Fruit fly (Drosophila melanogaster) whole organism, embryonic: Measurements from ENCODE around the gene org-1.

ENCODE experiments used
- B-H2 ChIP-seq: fragments of 200-800 bp; sonication (Bioruptor generic); optimal IDR thresholded peaks from 2 replicates; lab custom pipeline; 2018; ENCODE audit warnings: missing biosample characterization, mild to moderate bottlenecking, missing genetic modification characterization
- BEAF-32 ChIP-seq: fragments of 200-800 bp; sonication (Bioruptor generic); optimal IDR thresholded peaks from 3 replicates; lab custom pipeline; 2017; ENCODE audit warnings: missing biosample characterization, missing genetic modification characterization, mild to moderate bottlenecking, moderate library complexity, missing genetic modification reagents
- CG13123 ChIP-seq: fragments of 200-800 bp; sonication (Bioruptor generic); optimal IDR thresholded peaks from 2 replicates; lab custom pipeline; 2016; ENCODE audit warnings: missing biosample characterization, missing genetic modification characterization
- CG13287 ChIP-seq: fragments of 200-800 bp; sonication (Bioruptor generic); IDR thresholded peaks from 2 replicates; pipeline ENCODE4 v1.3.6; 2022; ENCODE audit warnings: missing biosample characterization, missing genetic modification characterization; ENCODE audit not compliant: partially characterized antibody
- CG15514 ChIP-seq: fragments of 200-800 bp; sonication (Bioruptor generic); optimal IDR thresholded peaks from 3 replicates; lab custom pipeline; 2017; ENCODE audit warnings: missing biosample characterization, missing genetic modification characterization, mild to moderate bottlenecking, moderate library complexity, missing genetic modification reagents
- CG1603 ChIP-seq: fragments of 200-800 bp; sonication (Bioruptor generic); optimal IDR thresholded peaks from 2 replicates; lab custom pipeline; 2019; ENCODE audit warnings: missing biosample characterization, mild to moderate bottlenecking, missing genetic modification characterization, moderate library complexity
- CG17361 ChIP-seq: fragments of 200-800 bp; sonication (Bioruptor generic); IDR thresholded peaks from 3 replicates; pipeline ENCODE4 v1.3.6; 2022; ENCODE audit warnings: missing biosample characterization, missing genetic modification characterization
- CG2712 ChIP-seq: fragments of 200-800 bp; optimal IDR thresholded peaks from 3 replicates; lab custom pipeline; 2019; ENCODE audit warnings: missing biosample characterization, mild to moderate bottlenecking, missing genetic modification characterization, moderate library complexity
- CG32532 ChIP-seq: fragments of 200-800 bp; sonication (Bioruptor generic); IDR thresholded peaks from 2 replicates; pipeline ENCODE4 v1.3.6; 2022; ENCODE audit warnings: missing biosample characterization, missing genetic modification characterization
- CG33213 ChIP-seq: fragments of 200-800 bp; sonication (Bioruptor generic); optimal IDR thresholded peaks from 3 replicates; lab custom pipeline; 2016; ENCODE audit warnings: missing biosample characterization, missing genetic modification characterization
- CG34422 ChIP-seq: fragments of 200-800 bp; sonication (Bioruptor generic); IDR thresholded peaks from 3 replicates; pipeline ENCODE4 v1.3.6; 2022; ENCODE audit warnings: missing biosample characterization, missing genetic modification characterization
- CG3847 ChIP-seq: fragments of 200-800 bp; sonication (Bioruptor generic); IDR thresholded peaks from 2 replicates; pipeline ENCODE4 v1.3.6; 2022; ENCODE audit warnings: missing biosample characterization, missing genetic modification characterization
- CG42726 ChIP-seq: fragments of 200-800 bp; sonication (Bioruptor generic); IDR thresholded peaks from 2 replicates; pipeline ENCODE4 v1.3.6; 2022; ENCODE audit warnings: missing biosample characterization, missing genetic modification characterization; ENCODE audit not compliant: partially characterized antibody
- CG6791 ChIP-seq: fragments of 200-800 bp; sonication (Bioruptor generic); IDR thresholded peaks from 3 replicates; pipeline ENCODE4 v1.3.6; 2022; ENCODE audit warnings: missing biosample characterization, missing genetic modification characterization; ENCODE audit not compliant: partially characterized antibody
- CG7928 ChIP-seq: fragments of 200-800 bp; sonication (Bioruptor generic); optimal IDR thresholded peaks from 2 replicates; lab custom pipeline; 2017; ENCODE audit warnings: missing biosample characterization, mild to moderate bottlenecking, missing genetic modification characterization
- CG8290 ChIP-seq, 3 experiments: fragments of 200-800 bp; sonication (Bioruptor generic); optimal IDR thresholded peaks; 2 replicates each; lab custom pipeline; 2016 to 2019; ENCODE audit warnings: missing biosample characterization in 3 of 3, missing genetic modification characterization in 3 of 3, mild to moderate bottlenecking in 2 of 3, moderate library complexity in 1 of 3
- CG9797 ChIP-seq: fragments of 200-800 bp; sonication (Bioruptor generic); optimal IDR thresholded peaks from 3 replicates; lab custom pipeline; 2018; ENCODE audit warnings: missing biosample characterization, mild to moderate bottlenecking, missing genetic modification characterization
- Dad ChIP-seq: fragments of 200-800 bp; sonication (Bioruptor generic); optimal IDR thresholded peaks from 3 replicates; lab custom pipeline; 2016; ENCODE audit warnings: missing biosample characterization, missing genetic modification characterization
- Deaf1 ChIP-seq: fragments of 200-800 bp; optimal IDR thresholded peaks from 3 replicates; lab custom pipeline; 2019; ENCODE audit warnings: missing biosample characterization, mild to moderate bottlenecking, missing genetic modification characterization, moderate library complexity
- Dp ChIP-seq: fragments of 200-800 bp; sonication (Bioruptor generic); optimal IDR thresholded peaks from 2 replicates; lab custom pipeline; 2018; ENCODE audit warnings: missing biosample characterization, mild to moderate bottlenecking, missing genetic modification characterization, moderate library complexity
- E2f2 ChIP-seq: fragments of 200-800 bp; sonication (Bioruptor generic); IDR thresholded peaks from 2 replicates; pipeline ENCODE4 v1.3.6; 2022; ENCODE audit warnings: missing biosample characterization, missing genetic modification characterization
- Ets97D ChIP-seq: fragments of 200-800 bp; sonication (Bioruptor generic); optimal IDR thresholded peaks from 3 replicates; lab custom pipeline; 2016; ENCODE audit warnings: missing biosample characterization, missing genetic modification characterization
- HmgZ ChIP-seq: fragments of 200-800 bp; sonication (Bioruptor generic); optimal IDR thresholded peaks from 2 replicates; lab custom pipeline; 2018; ENCODE audit warnings: missing biosample characterization, mild to moderate bottlenecking, missing genetic modification characterization
- Hr3 ChIP-seq: fragments of 200-800 bp; sonication (Bioruptor generic); optimal IDR thresholded peaks from 3 replicates; lab custom pipeline; 2016; ENCODE audit warnings: missing biosample characterization, missing genetic modification characterization
- Jarid2 ChIP-seq: fragments of 200-800 bp; sonication (Bioruptor generic); optimal IDR thresholded peaks from 3 replicates; lab custom pipeline; 2017; ENCODE audit warnings: mild to moderate bottlenecking, missing biosample characterization, missing genetic modification reagents, missing genetic modification characterization
- MESR4 ChIP-seq: fragments of 200-800 bp; sonication (Bioruptor generic); optimal IDR thresholded peaks from 2 replicates; lab custom pipeline; 2018; ENCODE audit warnings: missing biosample characterization, mild to moderate bottlenecking, missing genetic modification characterization, moderate library complexity
- Myb ChIP-seq: fragments of 200-800 bp; sonication (Bioruptor generic); optimal IDR thresholded peaks from 2 replicates; lab custom pipeline; 2016; ENCODE audit warnings: missing biosample characterization, missing genetic modification characterization
- Nf-YC ChIP-seq: fragments of 200-800 bp; optimal IDR thresholded peaks from 3 replicates; lab custom pipeline; 2019; ENCODE audit warnings: missing biosample characterization, mild to moderate bottlenecking, missing genetic modification characterization, moderate library complexity
- Opbp ChIP-seq: fragments of 200-800 bp; sonication (Bioruptor generic); IDR thresholded peaks from 3 replicates; pipeline ENCODE4 v1.3.6; 2022; ENCODE audit warnings: missing biosample characterization, missing genetic modification characterization; ENCODE audit not compliant: partially characterized antibody
- Side ChIP-seq: fragments of 200-800 bp; sonication (Bioruptor generic); optimal IDR thresholded peaks from 2 replicates; lab custom pipeline; 2016; ENCODE audit warnings: missing biosample characterization, missing genetic modification characterization
- amos ChIP-seq: fragments of 200-800 bp; sonication (Bioruptor generic); IDR thresholded peaks from 2 replicates; pipeline ENCODE4 v1.3.6; 2022; ENCODE audit warnings: missing biosample characterization, missing genetic modification characterization; ENCODE audit not compliant: partially characterized antibody
- btn ChIP-seq: fragments of 200-800 bp; sonication (Bioruptor generic); optimal IDR thresholded peaks from 2 replicates; lab custom pipeline; 2016; ENCODE audit warnings: missing biosample characterization, missing genetic modification characterization
- danr ChIP-seq: fragments of 200-800 bp; sonication (Bioruptor generic); IDR thresholded peaks from 2 replicates; pipeline ENCODE4 v1.3.6; 2022; ENCODE audit warnings: missing biosample characterization, missing genetic modification characterization
- dpn ChIP-seq, 2 experiments: fragments of 200-800 bp; sonication (Bioruptor generic); optimal IDR thresholded peaks; 3 replicates each; lab custom pipeline; 2016; ENCODE audit warnings: missing biosample characterization in 2 of 2, missing genetic modification characterization in 2 of 2
- ems ChIP-seq: fragments of 200-800 bp; sonication (Bioruptor generic); optimal IDR thresholded peaks from 3 replicates; lab custom pipeline; 2016; ENCODE audit warnings: missing biosample characterization, missing genetic modification characterization
- gsb-n ChIP-seq: fragments of 200-800 bp; sonication (Bioruptor generic); optimal IDR thresholded peaks from 3 replicates; lab custom pipeline; 2018; ENCODE audit warnings: missing biosample characterization, mild to moderate bottlenecking, missing genetic modification characterization
- ind ChIP-seq: fragments of 200-800 bp; sonication (Bioruptor generic); optimal IDR thresholded peaks from 3 replicates; lab custom pipeline; 2016; ENCODE audit warnings: missing biosample characterization, missing genetic modification characterization
- ken ChIP-seq: fragments of 200-800 bp; sonication (Bioruptor generic); IDR thresholded peaks from 3 replicates; pipeline ENCODE4 v1.3.6; 2022; ENCODE audit warnings: missing biosample characterization, missing genetic modification characterization
- oc ChIP-seq: fragments of 200-800 bp; sonication (Bioruptor generic); optimal IDR thresholded peaks from 2 replicates; lab custom pipeline; 2018; ENCODE audit warnings: missing biosample characterization, mild to moderate bottlenecking, missing genetic modification characterization, moderate library complexity
- run ChIP-seq: fragments of 200-800 bp; sonication (Bioruptor generic); optimal IDR thresholded peaks from 3 replicates; lab custom pipeline; 2018; ENCODE audit warnings: missing biosample characterization, mild to moderate bottlenecking, missing genetic modification characterization
- sens ChIP-seq: fragments of 200-800 bp; sonication (Bioruptor generic); peaks from one replicate; lab custom pipeline; 2016; ENCODE audit warnings: missing biosample characterization, missing genetic modification characterization
- sob ChIP-seq: fragments of 200-800 bp; sonication (Bioruptor generic); IDR thresholded peaks from 2 replicates; pipeline ENCODE4 v1.3.6; 2022; ENCODE audit warnings: missing biosample characterization, missing genetic modification characterization
- stwl ChIP-seq: fragments of 200-800 bp; sonication (Bioruptor generic); optimal IDR thresholded peaks from 3 replicates; lab custom pipeline; 2018; ENCODE audit warnings: missing biosample characterization, mild to moderate bottlenecking, missing genetic modification characterization, moderate library complexity
- trem ChIP-seq: fragments of 200-800 bp; optimal IDR thresholded peaks from 3 replicates; lab custom pipeline; 2019; ENCODE audit warnings: missing biosample characterization, mild to moderate bottlenecking, missing genetic modification characterization, moderate library complexity
- twi ChIP-seq: fragments of 200-800 bp; optimal IDR thresholded peaks from 2 replicates; lab custom pipeline; 2019; ENCODE audit warnings: missing biosample characterization, mild to moderate bottlenecking, missing genetic modification characterization, moderate library complexity
- vfl ChIP-seq: fragments of 200-800 bp; sonication (Bioruptor generic); optimal IDR thresholded peaks from 2 replicates; lab custom pipeline; 2016; ENCODE audit warnings: missing biosample characterization, missing genetic modification characterization

org-1 gene

dm6 chrX:8408971-8409455, 45.9 kb downstream of the org-1 start, which contains the start of gene Trf2 (continued):
- TF ChIP-seq run (tag; lab: Kevin White, UChicago): no peak
- TF ChIP-seq Jarid2 (GFP tag; lab: Kevin White, UChicago): peak; percentile 77
- no peak for TF ChIP-seq Deaf1 (tag; lab: Kevin White, UChicago)
- TF ChIP-seq ems (GFP tag; lab: Kevin White, UChicago): peak; percentile 1
- 0 out of 3 replicates have a peak, but pooled peaks have one; percentile 12 for TF ChIP-seq ken (GFP tag; lab: Robert Waterston, UW)
- peak; percentile 31; the same call in 1 of the 2 replicates for TF ChIP-seq sob (GFP tag; lab: Robert Waterston, UW)
- TF ChIP-seq CG34422 (GFP tag; lab: Robert Waterston, UW): peak; percentile 44; the same call in 1 of the 3 replicates
- TF ChIP-seq CG13123 (GFP tag; lab: Kevin White, UChicago): no peak
- TF ChIP-seq Ets97D (GFP tag; lab: Kevin White, UChicago): peak; percentile 31
- TF ChIP-seq B-H2: peak; percentile 10
- no peak for TF ChIP-seq Hr3 (GFP tag; lab: Kevin White, UChicago)
- TF ChIP-seq CG32532 (GFP tag; lab: Robert Waterston, UW): peak; percentile 41; the same call in 1 of the 2 replicates
- TF ChIP-seq btn (GFP tag; lab: Kevin White, UChicago): no peak
- no peak for TF ChIP-seq oc (tag; lab: Kevin White, UChicago)
- peak; percentile 31; the same call in 1 of the 2 replicates for TF ChIP-seq CG42726 (GFP tag; lab: Robert Waterston, UW)
- 0 out of 3 replicates have a peak, but pooled peaks have one; percentile 15 for TF ChIP-seq CG17361 (GFP tag; lab: Robert Waterston, UW)
- TF ChIP-seq CG6791 (GFP tag; lab: Robert Waterston, UW): no peak
- TF ChIP-seq Side: peak; percentile 51
- peak; percentile 43; the same call in 1 of the 2 replicates for TF ChIP-seq E2f2 (GFP tag; lab: Robert Waterston, UW)

dm6 chrX:8407124-8407775, 47.6 kb downstream of the org-1 start, which contains the start of gene PIG-T:
Gene PIG-T, minus strand, starts transcription at chrX:8407263.
- TF ChIP-seq ind (GFP tag; lab: Kevin White, UChicago): peak; percentile 8
- peak; percentile 67 for TF ChIP-seq CG1603 (tag; lab: Kevin White, UChicago)
- peak; percentile 74 for TF ChIP-seq Dp
- TF ChIP-seq stwl (tag; lab: Kevin White, UChicago): peak; percentile 12
- TF ChIP-seq trem: peak; percentile 37
- TF ChIP-seq CG7928 (GFP tag; lab: Kevin White, UChicago): peak; percentile 87
- peak; percentile 50; the same call in 1 of the 3 replicates for TF ChIP-seq Opbp (GFP tag; lab: Robert Waterston, UW)
- peak; percentile 86 for TF ChIP-seq CG15514 (GFP tag; lab: Kevin White, UChicago)
- TF ChIP-seq gsb-n (tag; lab: Kevin White, UChicago): peak; percentile 86
- TF ChIP-seq MESR4 (GFP tag; lab: Kevin White, UChicago): peak; percentile 50
- TF ChIP-seq twi (tag; lab: Kevin White, UChicago): peak; percentile 62
- peak; percentile 34 for TF ChIP-seq sens (GFP tag; lab: Kevin White, UChicago)
- TF ChIP-seq Myb (GFP tag; lab: Kevin White, UChicago): peak; percentile 96
- peak; percentile 2 for TF ChIP-seq Nf-YC (tag; lab: Kevin White, UChicago)
- TF ChIP-seq CG3847: peak; percentile 38; the same call in 1 of the 2 replicates
- no peak for TF ChIP-seq Dad
- peak; percentile 44; the same call in 1 of the 2 replicates for TF ChIP-seq CG13287 (GFP tag; lab: Robert Waterston, UW)
- no peak for TF ChIP-seq HmgZ
- peak in 1 of 2 experiments; percentile 30 for TF ChIP-seq dpn (GFP tag; optimal IDR thresholded peaks at IDR 0.05; lab: Kevin White, UChicago)
- TF ChIP-seq CG33213: peak; percentile 16
- TF ChIP-seq sob (GFP tag; lab: Robert Waterston, UW): peak; percentile 11; the same call in 1 of the 2 replicates
- no peak for TF ChIP-seq danr
- TF ChIP-seq Ets97D (GFP tag; lab: Kevin White, UChicago): peak; percentile 30
- no peak for TF ChIP-seq CG8290 (GFP tag; optimal IDR thresholded peaks at IDR 0.05; lab: Kevin White, UChicago)
- TF ChIP-seq CG8290 (tag; optimal IDR thresholded peaks at IDR 0.05; lab: Kevin White, UChicago): peak in 1 of 2 experiments; percentile 43
- TF ChIP-seq CG9797 (GFP tag; lab: Kevin White, UChicago): peak; percentile 19
- TF ChIP-seq E2f2 (GFP tag; lab: Robert Waterston, UW): peak; percentile 80
- peak; percentile 36 for TF ChIP-seq vfl (GFP tag; lab: Kevin White, UChicago)
- peak; percentile 32; the same call in 1 of the 2 replicates for TF ChIP-seq amos (GFP tag; lab: Robert Waterston, UW)
- peak; percentile 1 for TF ChIP-seq CG2712 (tag; lab: Kevin White, UChicago)
- TF ChIP-seq BEAF-32 (GFP tag; lab: Kevin White, UChicago): peak; percentile 49
